Worm (Caenorhabditis elegans) whole organism, midembryonic: Measurements from ENCODE around the gene rga-5.

Experiments
- T22C8.4 ChIP-seq: fragments of 200-800 bp; sonication (Bioruptor generic); IDR thresholded peaks from 2 replicates; pipeline ENCODE4 v1.3.6; 2022; ENCODE audit warnings: missing genetic modification characterization, missing compliant biosample characterization
- cog-1 ChIP-seq: sonication (generic microtip); optimal IDR thresholded peaks from 2 replicates; lab custom pipeline; 2016; ENCODE audit warnings: missing genetic modification characterization, missing compliant biosample characterization
- klf-2 ChIP-seq: fragments of 200-800 bp; sonication (Bioruptor generic); conservative IDR thresholded peaks from 2 replicates; pipeline ENCODE4 v1.3.6; 2022; ENCODE audit warnings: missing genetic modification reagents, missing genetic modification characterization, missing compliant biosample characterization
- med-1 ChIP-seq: sonication (generic microtip); optimal IDR thresholded peaks from 2 replicates; lab custom pipeline; 2017; ENCODE audit warnings: missing genetic modification characterization, mild to moderate bottlenecking, missing compliant biosample characterization, antibody characterized with exemption, missing genetic modification reagents; ENCODE audit not compliant: insufficient read depth
- ref-1 ChIP-seq: fragments of 200-800 bp; sonication (Bioruptor generic); conservative IDR thresholded peaks from 2 replicates; pipeline ENCODE4 v1.3.6; 2022; ENCODE audit warnings: missing genetic modification reagents, missing genetic modification characterization, missing compliant biosample characterization
- tab-1 ChIP-seq: fragments of 200-800 bp; sonication (Bioruptor generic); IDR thresholded peaks from 2 replicates; pipeline ENCODE4 v1.3.6; 2022; ENCODE audit warnings: missing genetic modification characterization, missing compliant biosample characterization
- ztf-23 ChIP-seq: fragments of 200-800 bp; sonication (Bioruptor generic); IDR thresholded peaks from 2 replicates; pipeline ENCODE4 v1.3.6; 2022; ENCODE audit warnings: missing genetic modification reagents, missing genetic modification characterization, missing compliant biosample characterization
- ztf-29 ChIP-seq: fragments of 200-800 bp; sonication (Bioruptor generic); IDR thresholded peaks from 2 replicates; pipeline ENCODE4 v1.3.6; 2022; ENCODE audit warnings: missing genetic modification reagents, missing genetic modification characterization, missing compliant biosample characterization

DNA sequence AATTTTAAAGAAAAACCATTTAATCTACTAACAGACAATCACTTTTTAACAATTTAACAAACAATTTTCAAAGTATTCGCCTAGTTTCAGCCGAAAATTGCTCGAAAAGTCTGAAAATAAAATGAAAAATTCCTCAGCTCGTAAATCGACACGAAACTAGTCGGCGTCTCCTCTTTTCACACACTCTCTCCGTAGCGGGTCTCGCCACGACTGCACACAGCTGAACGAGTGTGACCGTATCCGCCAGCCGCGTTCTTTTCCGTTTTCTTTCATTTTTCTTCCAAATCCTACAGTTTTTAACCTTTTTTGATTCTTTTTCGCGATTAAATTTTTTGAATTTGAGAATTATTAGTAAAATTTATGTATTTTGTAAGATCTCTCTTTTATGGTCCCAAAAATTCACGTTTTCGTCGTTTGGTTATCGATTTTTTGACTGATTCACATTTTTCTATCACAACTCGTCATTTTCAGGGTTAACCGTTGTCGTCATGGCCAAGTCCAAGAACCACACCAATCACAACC lies 54.1 kb downstream of the rga-5 start, which contains the start of gene rpl-29:
- TF ChIP-seq med-1 (GFP tag; lab: Kevin White, UChicago) (no peak), ztf-23 (GFP tag; lab: Robert Waterston, UW) (no peak), ztf-29 (no peak), T22C8.4 (GFP tag; lab: Robert Waterston, UW) (peak; percentile 68), tab-1 (GFP tag; lab: Robert Waterston, UW) (no peak), klf-2 (GFP tag; lab: Robert Waterston, UW) (0 out of 2 replicates have a peak, but pooled peaks have one; percentile 19), ref-1 (GFP tag; lab: Robert Waterston, UW) (no peak), cog-1 (peak; percentile 50)
